Worm (Caenorhabditis elegans) whole organism, L2 larva: ENCODE measurements around the gene cdh-1.

Experiments
- C34F6.9 ChIP-seq: fragments of 150-350 bp; optimal IDR thresholded peaks from 2 replicates; lab custom pipeline; 2014; ENCODE audit warnings: missing biosample characterization, missing genetic modification characterization
- F13H6.1 ChIP-seq: sonication (generic microtip); optimal IDR thresholded peaks from 2 replicates; lab custom pipeline; 2016; ENCODE audit warnings: missing genetic modification characterization, missing compliant biosample characterization
- R02D3.7 ChIP-seq: fragments of 150-350 bp; optimal IDR thresholded peaks from 2 replicates; lab custom pipeline; 2014; ENCODE audit warnings: missing biosample characterization, missing genetic modification characterization
- Y55F3AM.14 ChIP-seq: fragments of 200-800 bp; sonication (Bioruptor generic); optimal IDR thresholded peaks from 2 replicates; lab custom pipeline; 2018; ENCODE audit warnings: mild to moderate bottlenecking, missing genetic modification characterization, missing compliant biosample characterization
- ZK546.5 ChIP-seq: sonication (generic microtip); optimal IDR thresholded peaks from 2 replicates; lab custom pipeline; 2017; ENCODE audit warnings: missing biosample characterization, missing genetic modification characterization
- alr-1 ChIP-seq: fragments of 150-350 bp; optimal IDR thresholded peaks from 2 replicates; lab custom pipeline; 2014; ENCODE audit warnings: missing biosample characterization, missing genetic modification characterization
- aly-2 ChIP-seq: fragments of 150-350 bp; optimal IDR thresholded peaks from 2 replicates; lab custom pipeline; 2014; ENCODE audit warnings: missing biosample characterization, missing genetic modification characterization
- ama-1 ChIP-seq: fragments of 150-350 bp; optimal IDR thresholded peaks from 2 replicates; lab custom pipeline; 2018; ENCODE audit warnings: inconsistent platforms
- blmp-1 ChIP-seq: sonication (generic microtip); optimal IDR thresholded peaks from 2 replicates; lab custom pipeline; 2017; ENCODE audit warnings: missing genetic modification characterization, mild to moderate bottlenecking, missing compliant biosample characterization, antibody characterized with exemption, moderate library complexity; ENCODE audit not compliant: insufficient read depth
- ceh-16 ChIP-seq: fragments of 150-350 bp; optimal IDR thresholded peaks from 2 replicates; lab custom pipeline; 2014; ENCODE audit warnings: missing biosample characterization, missing genetic modification characterization
- ceh-82 ChIP-seq: fragments of 150-350 bp; optimal IDR thresholded peaks from 2 replicates; lab custom pipeline; 2014; ENCODE audit warnings: missing biosample characterization, missing genetic modification characterization
- crh-2 ChIP-seq: sonication (generic microtip); optimal IDR thresholded peaks from 2 replicates; lab custom pipeline; 2017; ENCODE audit warnings: missing biosample characterization, missing genetic modification characterization
- dmd-4 ChIP-seq: sonication (generic microtip); optimal IDR thresholded peaks from 2 replicates; lab custom pipeline; 2017; ENCODE audit warnings: missing biosample characterization, missing genetic modification characterization
- egl-27 ChIP-seq: sonication (generic microtip); optimal IDR thresholded peaks from 3 replicates; lab custom pipeline; 2017; ENCODE audit warnings: missing biosample characterization, missing genetic modification reagents, missing genetic modification characterization
- elt-1 ChIP-seq: fragments of 150-350 bp; optimal IDR thresholded peaks from 2 replicates; lab custom pipeline; 2014; ENCODE audit warnings: missing biosample characterization, missing genetic modification characterization
- elt-3 ChIP-seq: sonication (generic microtip); optimal IDR thresholded peaks from 2 replicates; lab custom pipeline; 2017; ENCODE audit warnings: missing biosample characterization, missing genetic modification characterization
- fos-1 ChIP-seq: fragments of 150-350 bp; optimal IDR thresholded peaks from 2 replicates; lab custom pipeline; 2014; ENCODE audit warnings: missing biosample characterization, missing genetic modification characterization
- gmeb-1 ChIP-seq: fragments of 150-350 bp; optimal IDR thresholded peaks from 2 replicates; lab custom pipeline; 2014; ENCODE audit warnings: missing biosample characterization, missing genetic modification characterization
- lin-11 ChIP-seq: fragments of 150-350 bp; sonication (generic microtip); optimal IDR thresholded peaks from 2 replicates; lab custom pipeline; 2014; ENCODE audit warnings: missing biosample characterization, missing genetic modification characterization, inconsistent platforms, mixed read lengths
- lin-13 ChIP-seq: fragments of 150-350 bp; optimal IDR thresholded peaks from 2 replicates; lab custom pipeline; 2014; ENCODE audit warnings: missing biosample characterization, missing genetic modification reagents, missing genetic modification characterization
- lin-39 ChIP-seq: fragments of 150-350 bp; optimal IDR thresholded peaks from 2 replicates; lab custom pipeline; 2014; ENCODE audit warnings: missing biosample characterization, missing genetic modification reagents, missing genetic modification characterization
- lsy-2 ChIP-seq, 2 experiments: fragments of 150-350 bp in 1 of 2; sonication (generic microtip) in 1 of 2; optimal IDR thresholded peaks; 2 replicates each; lab custom pipeline; 2014 to 2017; ENCODE audit warnings: missing biosample characterization in 2 of 2, missing genetic modification characterization in 2 of 2
- mab-5 ChIP-seq: fragments of 150-350 bp; optimal IDR thresholded peaks from 2 replicates; lab custom pipeline; 2014; ENCODE audit warnings: missing biosample characterization, missing genetic modification characterization
- mbf-1 ChIP-seq: sonication (generic microtip); optimal IDR thresholded peaks from 2 replicates; lab custom pipeline; 2017; ENCODE audit warnings: missing biosample characterization, missing genetic modification characterization
- mdl-1 ChIP-seq, 2 experiments: fragments of 150-350 bp in 1 of 2; sonication (generic microtip) in 1 of 2; optimal IDR thresholded peaks; 2 replicates each; lab custom pipeline; 2017; ENCODE audit warnings: missing biosample characterization in 2 of 2, missing genetic modification characterization in 2 of 2
- nhr-10 ChIP-seq: sonication (generic microtip); optimal IDR thresholded peaks from 2 replicates; lab custom pipeline; 2017; ENCODE audit warnings: missing biosample characterization, missing genetic modification characterization
- nhr-11 ChIP-seq: fragments of 150-350 bp; optimal IDR thresholded peaks from 2 replicates; lab custom pipeline; 2014; ENCODE audit warnings: missing biosample characterization, missing genetic modification characterization
- nhr-12 ChIP-seq: fragments of 150-350 bp; optimal IDR thresholded peaks from 2 replicates; lab custom pipeline; 2014; ENCODE audit warnings: missing biosample characterization, missing genetic modification characterization
- nhr-129 ChIP-seq: fragments of 150-350 bp; optimal IDR thresholded peaks from 2 replicates; lab custom pipeline; 2014; ENCODE audit warnings: missing biosample characterization, missing genetic modification characterization
- nhr-21 ChIP-seq: fragments of 150-350 bp; optimal IDR thresholded peaks from 2 replicates; lab custom pipeline; 2014; ENCODE audit warnings: missing biosample characterization, missing genetic modification characterization
- nhr-23 ChIP-seq: fragments of 150-350 bp; optimal IDR thresholded peaks from 2 replicates; lab custom pipeline; 2014; ENCODE audit warnings: missing biosample characterization, missing genetic modification reagents, missing genetic modification characterization
- nhr-237 ChIP-seq: fragments of 150-350 bp; optimal IDR thresholded peaks from 2 replicates; lab custom pipeline; 2014; ENCODE audit warnings: missing biosample characterization, missing genetic modification characterization
- nhr-25 ChIP-seq: fragments of 150-350 bp; sonication (generic microtip); optimal IDR thresholded peaks from 3 replicates; lab custom pipeline; 2014; ENCODE audit warnings: missing biosample characterization, missing genetic modification characterization
- nhr-6 ChIP-seq: fragments of 150-350 bp; optimal IDR thresholded peaks from 2 replicates; lab custom pipeline; 2014; ENCODE audit warnings: missing biosample characterization, missing genetic modification characterization
- nhr-77 ChIP-seq: fragments of 150-350 bp; optimal IDR thresholded peaks from 2 replicates; lab custom pipeline; 2014; ENCODE audit warnings: missing biosample characterization, missing genetic modification characterization
- peb-1 ChIP-seq: fragments of 150-350 bp; optimal IDR thresholded peaks from 2 replicates; lab custom pipeline; 2014; ENCODE audit warnings: missing biosample characterization, missing genetic modification characterization
- sem-4 ChIP-seq: fragments of 150-350 bp; optimal IDR thresholded peaks from 2 replicates; lab custom pipeline; 2014; ENCODE audit warnings: missing biosample characterization, missing genetic modification reagents, missing genetic modification characterization
- skn-1 ChIP-seq: sonication (generic microtip); optimal IDR thresholded peaks from 2 replicates; lab custom pipeline; 2017; ENCODE audit warnings: missing biosample characterization, missing genetic modification characterization
- sma-3 ChIP-seq: sonication (generic microtip); optimal IDR thresholded peaks from 2 replicates; lab custom pipeline; 2016; ENCODE audit warnings: missing genetic modification reagents, missing genetic modification characterization, missing compliant biosample characterization
- sma-9 ChIP-seq, 2 experiments: fragments of 150-350 bp in 1 of 2; sonication (generic microtip) in 1 of 2; optimal IDR thresholded peaks; 2 replicates each; lab custom pipeline; 2014 to 2016; ENCODE audit warnings: missing genetic modification characterization in 2 of 2, mild to moderate bottlenecking in 1 of 2, missing biosample characterization in 1 of 2, missing compliant biosample characterization in 1 of 2, missing genetic modification reagents in 1 of 2, moderate library complexity in 1 of 2
- snpc-4 ChIP-seq: fragments of 150-350 bp; optimal IDR thresholded peaks from 2 replicates; lab custom pipeline; 2014; ENCODE audit warnings: missing biosample characterization, missing genetic modification characterization
- unc-39 ChIP-seq: fragments of 150-350 bp; optimal IDR thresholded peaks from 2 replicates; lab custom pipeline; 2014; ENCODE audit warnings: missing biosample characterization, missing genetic modification characterization
- unc-55 ChIP-seq: fragments of 150-350 bp; sonication (generic microtip); optimal IDR thresholded peaks from 3 replicates; lab custom pipeline; 2014; ENCODE audit warnings: missing biosample characterization, missing genetic modification reagents, missing genetic modification characterization
- unc-62 ChIP-seq: fragments of 150-350 bp; optimal IDR thresholded peaks from 2 replicates; lab custom pipeline; 2014; ENCODE audit warnings: missing biosample characterization, missing genetic modification reagents, missing genetic modification characterization
- zag-1 ChIP-seq: fragments of 150-350 bp; optimal IDR thresholded peaks from 2 replicates; lab custom pipeline; 2014; ENCODE audit warnings: missing biosample characterization, missing genetic modification characterization
- ztf-1 ChIP-seq: fragments of 200-800 bp; sonication (Bioruptor generic); conservative IDR thresholded peaks from 2 replicates; pipeline ENCODE4 v1.3.6; 2022; ENCODE audit warnings: missing genetic modification characterization, missing compliant biosample characterization
- ztf-11 ChIP-seq: sonication (generic microtip); optimal IDR thresholded peaks from 2 replicates; lab custom pipeline; 2017; ENCODE audit warnings: missing biosample characterization, missing genetic modification characterization
- ztf-4 ChIP-seq: fragments of 150-350 bp; optimal IDR thresholded peaks from 2 replicates; lab custom pipeline; 2014; ENCODE audit warnings: missing biosample characterization, missing genetic modification characterization

The cdh-1 gene

ce11 chrIII:2875946-2876345 is 34.8 kb upstream of the cdh-1 start:
- TF ChIP-seq unc-55 (no peak), sma-9 (GFP tag; optimal IDR thresholded peaks at IDR 0.05; lab: Kevin White, UChicago) (peak; percentile 92), sma-9 (tag; optimal IDR thresholded peaks at IDR 0.05; lab: Kevin White, UChicago) (no peak), R02D3.7 (tag; lab: Kevin White, UChicago) (no peak), mab-5 (tag; lab: Kevin White, UChicago) (no peak), ZK546.5 (tag; lab: Kevin White, UChicago) (no peak), gmeb-1 (tag; lab: Kevin White, UChicago) (peak; percentile 60), nhr-6 (peak; percentile 16), skn-1 (no peak), nhr-11 (tag; lab: Kevin White, UChicago) (no peak), nhr-237 (no peak), nhr-129 (tag; lab: Kevin White, UChicago) (peak; percentile 49), crh-2 (tag; lab: Kevin White, UChicago) (peak; percentile 80), nhr-25 (tag; lab: Kevin White, UChicago) (peak; percentile 95), lin-39 (no peak), blmp-1 (peak; percentile 92), fos-1 (tag; lab: Kevin White, UChicago) (peak; percentile 88), sem-4 (peak; percentile 29), ceh-82 (tag; lab: Kevin White, UChicago) (no peak), lin-13 (GFP tag; lab: Kevin White, UChicago) (peak; percentile 63), lin-11 (tag; lab: Kevin White, UChicago) (no peak), elt-3 (tag; lab: Kevin White, UChicago) (no peak), C34F6.9 (peak; percentile 28), nhr-10 (tag; lab: Kevin White, UChicago) (no peak), mbf-1 (tag; lab: Kevin White, UChicago) (no peak), elt-1 (tag; lab: Kevin White, UChicago) (no peak), ztf-4 (tag; lab: Kevin White, UChicago) (peak; percentile 36), nhr-23 (tag; lab: Kevin White, UChicago) (no peak), ztf-11 (tag; lab: Kevin White, UChicago) (no peak), F13H6.1 (tag; lab: Kevin White, UChicago) (peak; percentile 70), lsy-2 (tag; optimal IDR thresholded peaks at IDR 0.05; lab: Kevin White, UChicago) (peak; percentile 10 to 68), unc-62 (no peak), ztf-1 (GFP tag; lab: Robert Waterston, UW) (no peak), Y55F3AM.14 (GFP tag; lab: Kevin White, UChicago) (peak; percentile 15), snpc-4 (tag; lab: Kevin White, UChicago) (peak; percentile 16), peb-1 (tag; lab: Kevin White, UChicago) (no peak), ceh-16 (tag; lab: Kevin White, UChicago) (peak; percentile 2), ama-1 (lab: Kevin White, UChicago) (no peak), nhr-21 (tag; lab: Kevin White, UChicago) (peak; percentile 88), nhr-12 (tag; lab: Kevin White, UChicago) (no peak), unc-39 (no peak), egl-27 (tag; lab: Kevin White, UChicago) (peak; percentile 64), dmd-4 (tag; lab: Kevin White, UChicago) (no peak), nhr-77 (no peak), sma-3 (GFP tag; lab: Kevin White, UChicago) (peak; percentile 96), alr-1 (tag; lab: Kevin White, UChicago) (no peak), aly-2 (tag; lab: Kevin White, UChicago) (no peak), mdl-1 (tag; optimal IDR thresholded peaks at IDR 0.05; lab: Kevin White, UChicago) (peak in 1 of 2 experiments; percentile 63), zag-1 (tag; lab: Kevin White, UChicago) (no peak)
